Worm (Caenorhabditis elegans) whole organism, L4 larva: ENCODE results near the gene eif-2D.

ENCODE experiments used
- ceh-28 ChIP-seq: fragments of 150-350 bp; optimal IDR thresholded peaks from 2 replicates; lab custom pipeline; 2014; ENCODE audit warnings: missing biosample characterization, missing genetic modification reagents, missing genetic modification characterization
- egl-43 ChIP-seq: fragments of 200-800 bp; sonication (Bioruptor generic); IDR thresholded peaks from 2 replicates; pipeline ENCODE4 v1.3.6; 2022; ENCODE audit warnings: missing genetic modification reagents, missing genetic modification characterization, missing compliant biosample characterization
- hmg-1.1 ChIP-seq: fragments of 200-800 bp; sonication (Bioruptor generic); IDR thresholded peaks from 2 replicates; pipeline ENCODE4 v1.3.6; 2022; ENCODE audit warnings: missing genetic modification reagents, missing genetic modification characterization, missing compliant biosample characterization
- nhr-76 ChIP-seq: fragments of 150-350 bp; optimal IDR thresholded peaks from 2 replicates; lab custom pipeline; 2014; ENCODE audit warnings: missing biosample characterization, missing genetic modification characterization

DNA sequence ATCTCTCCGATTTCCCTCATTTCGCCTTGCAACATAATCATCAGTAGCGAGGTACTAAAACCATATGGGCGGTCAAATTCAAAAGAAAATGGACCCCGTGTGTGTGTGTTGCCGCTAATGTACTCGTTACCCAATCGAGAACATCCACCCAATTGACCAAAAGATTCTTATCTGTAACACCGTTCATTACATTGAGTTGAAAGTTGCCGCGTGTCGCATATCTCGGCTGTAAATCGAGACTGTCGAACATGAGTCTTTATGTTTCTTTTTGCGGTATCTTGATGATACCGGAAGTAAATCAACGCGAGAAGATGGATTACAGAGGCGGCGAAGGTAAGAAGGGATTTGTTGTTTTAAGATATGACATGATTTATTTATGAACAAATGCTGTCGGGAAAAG, 44.2 kb downstream of the eif-2D start:
- TF ChIP-seq egl-43 (GFP tag; lab: Robert Waterston, UW) (no peak), hmg-1.1 (GFP tag; lab: Robert Waterston, UW) (no peak), ceh-28 (tag; lab: Kevin White, UChicago) (no peak), nhr-76 (tag; lab: Kevin White, UChicago) (no peak)
